Worm (Caenorhabditis elegans): ENCODE measurements around the gene F58G6.7.

- no peak for TF ChIP-seq ztf-11 (tag; optimal IDR thresholded peaks at IDR 0.05)
- no peak for TF ChIP-seq pha-4 (tag; optimal IDR thresholded peaks at IDR 0.05)
- no peak for TF ChIP-seq unc-62 (GFP tag; optimal IDR thresholded peaks at IDR 0.05)
- no peak for TF ChIP-seq ces-1 (GFP tag; optimal IDR thresholded peaks at IDR 0.05)
- no peak for TF ChIP-seq nhr-12 (tag; optimal IDR thresholded peaks at IDR 0.05)
- no peak for TF ChIP-seq ceh-39 (tag; optimal IDR thresholded peaks at IDR 0.05)
- TF ChIP-seq lin-13 (tag; optimal IDR thresholded peaks at IDR 0.05), result no peak
- no peak for TF ChIP-seq elt-1 (tag; optimal IDR thresholded peaks at IDR 0.05; ENCODE audit: borderline replicate concordance, insufficient read depth)
These were observed 44.9 kb downstream of the F58G6.7 start for ce11 chrIV:9699062-9699461.
